Worm (Caenorhabditis elegans): ENCODE measurements around the gene C54F6.12.

DNA sequence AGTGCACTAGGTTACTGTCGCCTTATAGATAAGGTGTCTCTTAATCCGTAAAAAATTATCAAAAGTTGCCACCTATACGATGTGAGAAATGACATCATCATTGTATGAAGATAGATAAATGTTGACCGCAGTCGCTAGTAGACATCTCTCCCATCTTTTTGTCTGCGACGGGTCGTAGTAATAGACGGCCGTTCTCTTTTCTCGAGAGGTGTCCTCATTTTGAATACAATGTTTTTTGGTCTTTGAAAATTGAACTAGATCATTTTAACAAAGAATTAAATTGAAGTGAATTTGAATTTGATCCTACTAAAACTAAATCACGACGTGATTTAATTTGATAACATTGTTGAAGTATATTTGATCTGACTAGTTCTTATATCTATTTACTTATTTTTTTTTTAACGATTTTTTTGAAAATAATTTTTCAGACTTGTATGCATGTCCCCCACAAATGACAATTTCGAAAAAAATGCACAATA is 29.3 kb downstream of the C54F6.12 start, which contains the start of the genes str-31 and nhr-172:
- no peak for TF ChIP-seq unc-55 (GFP tag; optimal IDR thresholded peaks at IDR 0.05)
- TF ChIP-seq dmd-4 (tag; optimal IDR thresholded peaks at IDR 0.05): no peak
- TF ChIP-seq Y55F3AM.14 (GFP tag; optimal IDR thresholded peaks at IDR 0.05): no peak
- TF ChIP-seq snpc-4 (tag; optimal IDR thresholded peaks at IDR 0.05): no peak
- TF ChIP-seq nhr-11 (tag; optimal IDR thresholded peaks at IDR 0.05): no peak
- no peak for TF ChIP-seq mdl-1 (tag; optimal IDR thresholded peaks at IDR 0.05)
- no peak for TF ChIP-seq elt-3 (tag; optimal IDR thresholded peaks at IDR 0.05)
- TF ChIP-seq lin-13 (GFP tag; optimal IDR thresholded peaks at IDR 0.05): no peak
- TF ChIP-seq ZK546.5 (tag; optimal IDR thresholded peaks at IDR 0.05): no peak
- TF ChIP-seq nhr-237 (tag; optimal IDR thresholded peaks at IDR 0.05): no peak
- TF ChIP-seq zag-1 (tag; optimal IDR thresholded peaks at IDR 0.05): no peak

Data from whole organism, L2 larva.